Worm (Caenorhabditis elegans) whole organism, mixed stage, embryonic: ENCODE measurements around the gene C13A2.5.

ENCODE experiments used
- blmp-1 ChIP-seq: fragments of 150-350 bp; optimal IDR thresholded peaks from 2 replicates; lab custom pipeline; 2014; ENCODE audit warnings: missing biosample characterization, missing genetic modification characterization
- nhr-12 ChIP-seq: fragments of 150-350 bp; optimal IDR thresholded peaks from 2 replicates; lab custom pipeline; 2014; ENCODE audit warnings: missing biosample characterization, missing genetic modification characterization
- snpc-4 ChIP-seq: fragments of 150-350 bp; optimal IDR thresholded peaks from 2 replicates; lab custom pipeline; 2014; ENCODE audit warnings: missing biosample characterization, missing genetic modification characterization
- unc-39 ChIP-seq: fragments of 150-350 bp; optimal IDR thresholded peaks from 2 replicates; lab custom pipeline; 2014; ENCODE audit warnings: missing biosample characterization, missing genetic modification characterization
- unc-62 ChIP-seq: fragments of 150-350 bp; optimal IDR thresholded peaks from 2 replicates; lab custom pipeline; 2014; ENCODE audit warnings: missing biosample characterization, missing genetic modification reagents, missing genetic modification characterization
- ztf-11 ChIP-seq: fragments of 150-350 bp; optimal IDR thresholded peaks from 2 replicates; lab custom pipeline; 2014; ENCODE audit warnings: missing biosample characterization, missing genetic modification characterization

ce11 chrV:7246951-7247350 is 28.6 kb upstream of the C13A2.5 start, which contains the start of gene C05C8.7:
- no peak for TF ChIP-seq nhr-12 (tag; lab: Kevin White, UChicago)
- TF ChIP-seq unc-62 = no peak
- no peak for TF ChIP-seq ztf-11
- no peak for TF ChIP-seq unc-39 (tag; lab: Kevin White, UChicago)
- no peak for TF ChIP-seq snpc-4 (tag; lab: Kevin White, UChicago)
- no peak for TF ChIP-seq blmp-1
